Worm (Caenorhabditis elegans) whole organism, mixed stage, embryonic: Measurements from ENCODE around the gene F54D5.24.

Experiments used
- elt-1 ChIP-seq: sonication (generic microtip); optimal IDR thresholded peaks from 2 replicates; lab custom pipeline; 2017; ENCODE audit warnings: missing genetic modification characterization, mild to moderate bottlenecking, missing compliant biosample characterization, antibody characterized with exemption, moderate library complexity, borderline replicate concordance; ENCODE audit not compliant: insufficient read depth
- elt-3 ChIP-seq: fragments of 150-350 bp; optimal IDR thresholded peaks from 2 replicates; lab custom pipeline; 2014; ENCODE audit warnings: missing biosample characterization, missing genetic modification characterization
- flh-1 ChIP-seq: fragments of 200-800 bp; sonication (Bioruptor generic); optimal IDR thresholded peaks from 2 replicates; lab custom pipeline; 2018; ENCODE audit warnings: mild to moderate bottlenecking, missing genetic modification characterization, moderate library complexity, missing compliant biosample characterization
- lin-13 ChIP-seq: fragments of 150-350 bp; optimal IDR thresholded peaks from 2 replicates; lab custom pipeline; 2014; ENCODE audit warnings: missing biosample characterization, missing genetic modification characterization
- mab-5 ChIP-seq: fragments of 150-350 bp; optimal IDR thresholded peaks from 2 replicates; lab custom pipeline; 2014; ENCODE audit warnings: missing biosample characterization, missing genetic modification characterization
- mep-1 ChIP-seq: fragments of 150-350 bp; optimal IDR thresholded peaks from 2 replicates; lab custom pipeline; 2017; ENCODE audit warnings: missing biosample characterization, missing genetic modification reagents, missing genetic modification characterization, inconsistent platforms
- nhr-12 ChIP-seq: fragments of 150-350 bp; optimal IDR thresholded peaks from 2 replicates; lab custom pipeline; 2014; ENCODE audit warnings: missing biosample characterization, missing genetic modification characterization
- nhr-2 ChIP-seq: fragments of 150-350 bp; optimal IDR thresholded peaks from 2 replicates; lab custom pipeline; 2014; ENCODE audit warnings: missing biosample characterization, missing genetic modification characterization
- nhr-28 ChIP-seq: fragments of 150-350 bp; optimal IDR thresholded peaks from 2 replicates; lab custom pipeline; 2014; ENCODE audit warnings: missing biosample characterization, missing genetic modification characterization
- nhr-76 ChIP-seq: sonication (generic microtip); optimal IDR thresholded peaks from 2 replicates; lab custom pipeline; 2017; ENCODE audit warnings: missing biosample characterization, missing genetic modification characterization
- snpc-4 ChIP-seq: fragments of 150-350 bp; optimal IDR thresholded peaks from 2 replicates; lab custom pipeline; 2014; ENCODE audit warnings: missing biosample characterization, missing genetic modification characterization
- tbx-8 ChIP-seq: fragments of 200-800 bp; sonication (Bioruptor generic); optimal IDR thresholded peaks from 2 replicates; lab custom pipeline; 2018; ENCODE audit warnings: mild to moderate bottlenecking, missing genetic modification characterization, moderate library complexity, missing compliant biosample characterization
- unc-39 ChIP-seq: fragments of 150-350 bp; optimal IDR thresholded peaks from 2 replicates; lab custom pipeline; 2014; ENCODE audit warnings: missing biosample characterization, missing genetic modification characterization

- TF ChIP-seq nhr-12 (tag; lab: Kevin White, UChicago) (no peak), nhr-76 (tag; lab: Kevin White, UChicago) (no peak), nhr-28 (tag; lab: Kevin White, UChicago) (no peak), lin-13 (tag; lab: Kevin White, UChicago) (no peak), unc-39 (tag; lab: Kevin White, UChicago) (no peak), snpc-4 (tag; lab: Kevin White, UChicago) (no peak), elt-1 (no peak), tbx-8 (GFP tag; lab: Kevin White, UChicago) (no peak), mab-5 (tag; lab: Kevin White, UChicago) (no peak), mep-1 (tag; lab: Kevin White, UChicago) (no peak), flh-1 (GFP tag; lab: Kevin White, UChicago) (no peak), nhr-2 (tag; lab: Kevin White, UChicago) (no peak), elt-3 (tag; lab: Kevin White, UChicago) (no peak)
Measured at ce11 chrII:11555634-11556033, at the start of gene F54D5.24.
